Worm (Caenorhabditis elegans) whole organism, L1 larva: ENCODE results near the gene idpp-14.

Experiments
- C04F5.9 ChIP-seq: sonication (generic microtip); optimal IDR thresholded peaks from 2 replicates; lab custom pipeline; 2016; ENCODE audit warnings: missing genetic modification characterization, missing compliant biosample characterization
- C34B4.2 ChIP-seq: sonication (generic microtip); optimal IDR thresholded peaks from 2 replicates; lab custom pipeline; 2017; ENCODE audit warnings: mild to moderate bottlenecking, missing genetic modification characterization, missing compliant biosample characterization
- aha-1 ChIP-seq: fragments of 150-350 bp; optimal IDR thresholded peaks from 2 replicates; lab custom pipeline; 2014; ENCODE audit warnings: missing biosample characterization, missing genetic modification characterization
- aly-2 ChIP-seq: fragments of 150-350 bp; optimal IDR thresholded peaks from 2 replicates; lab custom pipeline; 2014; ENCODE audit warnings: missing biosample characterization, missing genetic modification characterization
- ama-1 ChIP-seq: fragments of 150-350 bp; optimal IDR thresholded peaks from 2 replicates; lab custom pipeline; 2014
- ceh-63 ChIP-seq: fragments of 200-800 bp; sonication (Bioruptor generic); optimal IDR thresholded peaks from 2 replicates; lab custom pipeline; 2018; ENCODE audit warnings: mild to moderate bottlenecking, missing genetic modification characterization, missing compliant biosample characterization
- ceh-8 ChIP-seq: fragments of 200-800 bp; sonication (Bioruptor generic); optimal IDR thresholded peaks from 2 replicates; lab custom pipeline; 2018; ENCODE audit warnings: mild to moderate bottlenecking, missing genetic modification characterization, moderate library complexity, missing compliant biosample characterization
- ceh-82 ChIP-seq, 3 experiments: fragments of 150-350 bp in 1 of 3; sonication (generic microtip) in 2 of 3; optimal IDR thresholded peaks; 2 replicates each; lab custom pipeline; 2014 to 2017; ENCODE audit warnings: missing biosample characterization in 3 of 3, missing genetic modification characterization in 3 of 3
- dsc-1 ChIP-seq: sonication (generic microtip); optimal IDR thresholded peaks from 2 replicates; lab custom pipeline; 2016; ENCODE audit warnings: mild to moderate bottlenecking, missing genetic modification characterization, missing compliant biosample characterization
- efl-1 ChIP-seq, 4 experiments: fragments of 150-350 bp; optimal IDR thresholded peaks in 3 of 4; peaks in 1 of 4; 1 replicate in 1 of 4; 2 replicates in 3 of 4; lab custom pipeline; 2014; ENCODE audit warnings: missing biosample characterization in 2 of 4, missing genetic modification characterization in 2 of 4, missing genetic modification reagents in 2 of 4
- egl-27 ChIP-seq, 2 experiments: fragments of 150-350 bp in 1 of 2; sonication (generic microtip); optimal IDR thresholded peaks; 3 replicates each; lab custom pipeline; 2017 to 2018; ENCODE audit warnings: missing biosample characterization in 2 of 2, missing genetic modification characterization in 2 of 2, missing genetic modification reagents in 2 of 2
- elt-2 ChIP-seq: sonication (generic microtip); optimal IDR thresholded peaks from 2 replicates; lab custom pipeline; 2016; ENCODE audit warnings: missing genetic modification characterization, mild to moderate bottlenecking, inconsistent platforms, missing compliant biosample characterization, missing genetic modification reagents
- elt-3 ChIP-seq, 6 experiments: fragments of 150-350 bp in 1 of 6; sonication (generic microtip); optimal IDR thresholded peaks; 2 replicates each; lab custom pipeline; 2017 to 2018; ENCODE audit warnings: missing biosample characterization in 6 of 6, missing genetic modification characterization in 6 of 6, inconsistent platforms in 1 of 6
- fkh-8 ChIP-seq: sonication (generic microtip); optimal IDR thresholded peaks from 2 replicates; lab custom pipeline; 2016; ENCODE audit warnings: mild to moderate bottlenecking, missing genetic modification characterization, missing compliant biosample characterization
- hlh-4 ChIP-seq: sonication (generic microtip); optimal IDR thresholded peaks from 2 replicates; lab custom pipeline; 2016; ENCODE audit warnings: mild to moderate bottlenecking, missing genetic modification characterization, missing compliant biosample characterization
- hpl-2 ChIP-seq: fragments of 150-350 bp; optimal IDR thresholded peaks from 2 replicates; lab custom pipeline; 2014; ENCODE audit warnings: missing biosample characterization, missing genetic modification reagents, missing genetic modification characterization
- isw-1 ChIP-seq: fragments of 200-800 bp; sonication (Bioruptor generic); IDR thresholded peaks from 2 replicates; pipeline ENCODE4 v1.3.6; 2022; ENCODE audit warnings: missing genetic modification characterization, missing compliant biosample characterization
- lin-13 ChIP-seq: fragments of 150-350 bp; optimal IDR thresholded peaks from 2 replicates; lab custom pipeline; 2014; ENCODE audit warnings: missing biosample characterization, missing genetic modification reagents, missing genetic modification characterization
- lin-14 ChIP-seq: fragments of 200-800 bp; sonication (Bioruptor generic); optimal IDR thresholded peaks from 2 replicates; lab custom pipeline; 2018; ENCODE audit warnings: mild to moderate bottlenecking, missing genetic modification characterization, moderate library complexity, missing compliant biosample characterization
- lin-15B ChIP-seq: fragments of 150-350 bp; sonication (generic microtip); optimal IDR thresholded peaks from 3 replicates; lab custom pipeline; 2014; ENCODE audit warnings: missing biosample characterization, missing genetic modification characterization
- lin-35 ChIP-seq, 2 experiments: fragments of 150-350 bp; optimal IDR thresholded peaks; 2 replicates each; lab custom pipeline; 2014; ENCODE audit warnings: missing biosample characterization in 2 of 2, missing genetic modification characterization in 2 of 2, missing genetic modification reagents in 2 of 2
- lsy-2 ChIP-seq, 2 experiments: fragments of 150-350 bp; optimal IDR thresholded peaks; 2 replicates each; lab custom pipeline; 2014; ENCODE audit warnings: missing biosample characterization in 2 of 2, missing genetic modification characterization in 2 of 2
- mab-9 ChIP-seq: fragments of 200-800 bp; sonication (Bioruptor generic); IDR thresholded peaks from 2 replicates; pipeline ENCODE4 v1.3.6; 2022; ENCODE audit warnings: missing genetic modification reagents, missing genetic modification characterization, missing compliant biosample characterization
- nhr-12 ChIP-seq: sonication (generic microtip); optimal IDR thresholded peaks from 2 replicates; lab custom pipeline; 2017; ENCODE audit warnings: missing biosample characterization, missing genetic modification characterization
- nhr-19 ChIP-seq: fragments of 200-800 bp; sonication (Bioruptor generic); conservative IDR thresholded peaks from 2 replicates; pipeline ENCODE4 v1.3.6; 2022; ENCODE audit warnings: missing genetic modification characterization, missing compliant biosample characterization
- nhr-237 ChIP-seq: fragments of 150-350 bp; optimal IDR thresholded peaks from 2 replicates; lab custom pipeline; 2014; ENCODE audit warnings: missing biosample characterization, missing genetic modification characterization
- nhr-28 ChIP-seq: fragments of 150-350 bp; optimal IDR thresholded peaks from 2 replicates; lab custom pipeline; 2014; ENCODE audit warnings: missing biosample characterization, missing genetic modification characterization
- nhr-47 ChIP-seq: sonication (generic microtip); optimal IDR thresholded peaks from 2 replicates; lab custom pipeline; 2016; ENCODE audit warnings: mild to moderate bottlenecking, missing genetic modification characterization, moderate library complexity, missing compliant biosample characterization
- nhr-71 ChIP-seq: sonication (generic microtip); optimal IDR thresholded peaks from 2 replicates; lab custom pipeline; 2016; ENCODE audit warnings: mild to moderate bottlenecking, missing genetic modification characterization, moderate library complexity, missing compliant biosample characterization
- nhr-76 ChIP-seq: sonication (generic microtip); optimal IDR thresholded peaks from 2 replicates; lab custom pipeline; 2017; ENCODE audit warnings: missing biosample characterization, missing genetic modification characterization
- nhr-90 ChIP-seq: sonication (generic microtip); optimal IDR thresholded peaks from 2 replicates; lab custom pipeline; 2016; ENCODE audit warnings: mild to moderate bottlenecking, missing genetic modification characterization, missing compliant biosample characterization; ENCODE audit not compliant: poor library complexity
- pax-3 ChIP-seq: fragments of 200-800 bp; sonication (Bioruptor generic); optimal IDR thresholded peaks from 2 replicates; lab custom pipeline; 2018; ENCODE audit warnings: mild to moderate bottlenecking, missing genetic modification characterization, moderate library complexity, missing compliant biosample characterization
- rnt-1 ChIP-seq: sonication (generic microtip); optimal IDR thresholded peaks from 2 replicates; lab custom pipeline; 2016; ENCODE audit warnings: mild to moderate bottlenecking, missing genetic modification characterization, moderate library complexity, missing compliant biosample characterization
- skn-1 ChIP-seq: fragments of 150-350 bp; optimal IDR thresholded peaks from 2 replicates; lab custom pipeline; 2014; ENCODE audit warnings: missing biosample characterization, missing genetic modification characterization
- snu-23 ChIP-seq: sonication (generic microtip); optimal IDR thresholded peaks from 2 replicates; lab custom pipeline; 2016; ENCODE audit warnings: missing genetic modification characterization, missing compliant biosample characterization
- swsn-7 ChIP-seq: sonication (generic microtip); optimal IDR thresholded peaks from 2 replicates; lab custom pipeline; 2016; ENCODE audit warnings: missing genetic modification characterization, missing compliant biosample characterization
- tbx-2 ChIP-seq: sonication (generic microtip); optimal IDR thresholded peaks from 2 replicates; lab custom pipeline; 2016; ENCODE audit warnings: missing genetic modification characterization, missing compliant biosample characterization
- unc-86 ChIP-seq: sonication (generic microtip); optimal IDR thresholded peaks from 2 replicates; lab custom pipeline; 2016; ENCODE audit warnings: missing genetic modification characterization, missing compliant biosample characterization
- xbp-1 ChIP-seq: sonication (generic microtip); optimal IDR thresholded peaks from 2 replicates; lab custom pipeline; 2016; ENCODE audit warnings: missing genetic modification characterization, missing compliant biosample characterization
- zip-4 ChIP-seq: fragments of 200-800 bp; sonication (Bioruptor generic); optimal IDR thresholded peaks from 2 replicates; lab custom pipeline; 2018; ENCODE audit warnings: mild to moderate bottlenecking, missing genetic modification characterization, moderate library complexity, missing compliant biosample characterization
- ztf-11 ChIP-seq, 2 experiments: sonication (generic microtip); optimal IDR thresholded peaks; 2 replicates each; lab custom pipeline; 2016 to 2017; ENCODE audit warnings: missing genetic modification characterization in 2 of 2, missing biosample characterization in 1 of 2, missing compliant biosample characterization in 1 of 2
- ztf-4 ChIP-seq: fragments of 150-350 bp; optimal IDR thresholded peaks from 2 replicates; lab custom pipeline; 2014; ENCODE audit warnings: missing biosample characterization, missing genetic modification characterization

idpp-14 gene

ce11 chrX:16131044-16131443 is 48.9 kb downstream of the idpp-14 start (continued):
- TF ChIP-seq nhr-90 (tag; lab: Kevin White, UChicago) (peak; percentile 48), nhr-71 (peak; percentile 74), efl-1 (optimal IDR thresholded peaks at IDR 0.05; lab: Kevin White, UChicago) (no peak), efl-1 (GFP tag; optimal IDR thresholded peaks at IDR 0.05 in 1 of 2; lab: Kevin White, UChicago) (no peak), aly-2 (no peak), lin-15B (tag; lab: Kevin White, UChicago) (no peak), egl-27 (tag; optimal IDR thresholded peaks at IDR 0.05; lab: Kevin White, UChicago) (no peak), ceh-82 (tag; optimal IDR thresholded peaks at IDR 0.05; lab: Kevin White, UChicago) (peak in 1 of 3 experiments; percentile 6), nhr-19 (GFP tag; lab: Robert Waterston, UW) (peak; percentile 41), elt-2 (tag; lab: Kevin White, UChicago) (peak; percentile 60), pax-3 (tag; lab: Kevin White, UChicago) (peak; percentile 30), ztf-4 (no peak), lin-13 (GFP tag; lab: Kevin White, UChicago) (no peak), hpl-2 (GFP tag; lab: Kevin White, UChicago) (no peak), snu-23 (GFP tag; lab: Kevin White, UChicago) (peak; percentile 19), xbp-1 (tag; lab: Kevin White, UChicago) (peak; percentile 19), aha-1 (tag; lab: Kevin White, UChicago) (no peak), fkh-8 (tag; lab: Kevin White, UChicago) (peak; percentile 89), lin-35 (GFP tag; optimal IDR thresholded peaks at IDR 0.05; lab: Kevin White, UChicago) (peak in 1 of 2 experiments; percentile 54), nhr-12 (no peak), C04F5.9 (tag; lab: Kevin White, UChicago) (no peak), skn-1 (no peak), nhr-28 (tag; lab: Kevin White, UChicago) (no peak), isw-1 (GFP tag; lab: Robert Waterston, UW) (no peak), elt-3 (tag; optimal IDR thresholded peaks at IDR 0.05; lab: Kevin White, UChicago) (no peak), tbx-2 (tag; lab: Kevin White, UChicago) (peak; percentile 71), hlh-4 (tag; lab: Kevin White, UChicago) (no peak), lin-14 (GFP tag; lab: Kevin White, UChicago) (peak; percentile 83), swsn-7 (peak; percentile 44), ztf-11 (tag; optimal IDR thresholded peaks at IDR 0.05; lab: Kevin White, UChicago) (no peak), unc-86 (no peak), zip-4 (GFP tag; lab: Kevin White, UChicago) (peak; percentile 9), nhr-76 (tag; lab: Kevin White, UChicago) (no peak), ceh-8 (GFP tag; lab: Kevin White, UChicago) (no peak)

ce11 chrX:16133815-16134214 is 51.7 kb downstream of the idpp-14 start:
- TF ChIP-seq lsy-2 (tag; optimal IDR thresholded peaks at IDR 0.05; lab: Kevin White, UChicago) (peak in 1 of 2 experiments; percentile 0), swsn-7 (peak; percentile 3), ama-1 (lab: Kevin White, UChicago) (no peak), ceh-63 (no peak), mab-9 (GFP tag; lab: Robert Waterston, UW) (no peak), ceh-82 (tag; optimal IDR thresholded peaks at IDR 0.05; lab: Kevin White, UChicago) (peak in 1 of 3 experiments; percentile 65), C34B4.2 (tag; lab: Kevin White, UChicago) (no peak), nhr-47 (tag; lab: Kevin White, UChicago) (peak; percentile 5), nhr-237 (tag; lab: Kevin White, UChicago) (no peak), hlh-4 (tag; lab: Kevin White, UChicago) (no peak), skn-1 (peak; percentile 21), dsc-1 (peak; percentile 29), lin-14 (GFP tag; lab: Kevin White, UChicago) (peak; percentile 65), efl-1 (optimal IDR thresholded peaks at IDR 0.05; lab: Kevin White, UChicago) (peak in 1 of 2 experiments; percentile 16), efl-1 (GFP tag; optimal IDR thresholded peaks at IDR 0.05 in 1 of 2; lab: Kevin White, UChicago) (peak in 1 of 2 experiments; percentile 40), rnt-1 (peak; percentile 41), nhr-71 (peak; percentile 28), unc-86 (peak; percentile 24)
